Worm (Caenorhabditis elegans) whole organism, L1 larva: ENCODE results near the gene unc-93.

Experiments
- C16A3.4 ChIP-seq: fragments of 150-350 bp; optimal IDR thresholded peaks from 2 replicates; lab custom pipeline; 2014; ENCODE audit warnings: missing biosample characterization, missing genetic modification characterization
- F16B12.6 ChIP-seq: fragments of 150-350 bp; optimal IDR thresholded peaks from 2 replicates; lab custom pipeline; 2014; ENCODE audit warnings: missing biosample characterization, missing genetic modification characterization
- Y116A8C.19 ChIP-seq: sonication (generic microtip); optimal IDR thresholded peaks from 2 replicates; lab custom pipeline; 2016; ENCODE audit warnings: missing compliant biosample characterization, missing genetic modification characterization, borderline replicate concordance
- ama-1 ChIP-seq: fragments of 150-350 bp; optimal IDR thresholded peaks from 2 replicates; lab custom pipeline; 2014
- blmp-1 ChIP-seq: fragments of 150-350 bp; optimal IDR thresholded peaks from 2 replicates; lab custom pipeline; 2014; ENCODE audit warnings: missing biosample characterization, missing genetic modification characterization
- ceh-82 ChIP-seq, 3 experiments: fragments of 150-350 bp in 1 of 3; sonication (generic microtip) in 2 of 3; optimal IDR thresholded peaks; 2 replicates each; lab custom pipeline; 2014 to 2017; ENCODE audit warnings: missing biosample characterization in 3 of 3, missing genetic modification characterization in 3 of 3
- ceh-90 ChIP-seq: sonication (generic microtip); optimal IDR thresholded peaks from 2 replicates; lab custom pipeline; 2016; ENCODE audit warnings: missing genetic modification characterization, missing compliant biosample characterization
- ces-1 ChIP-seq: fragments of 150-350 bp; optimal IDR thresholded peaks from 2 replicates; lab custom pipeline; 2014; ENCODE audit warnings: missing biosample characterization, missing genetic modification reagents, missing genetic modification characterization
- dpl-1 ChIP-seq, 3 experiments: fragments of 150-350 bp in 2 of 3; sonication (generic microtip) in 1 of 3; optimal IDR thresholded peaks; 2 replicates each; lab custom pipeline; 2014 to 2017; ENCODE audit warnings: missing biosample characterization in 3 of 3, missing genetic modification characterization in 3 of 3, missing genetic modification reagents in 3 of 3
- dsc-1 ChIP-seq: sonication (generic microtip); optimal IDR thresholded peaks from 2 replicates; lab custom pipeline; 2016; ENCODE audit warnings: mild to moderate bottlenecking, missing genetic modification characterization, missing compliant biosample characterization
- efl-1 ChIP-seq, 4 experiments: fragments of 150-350 bp; optimal IDR thresholded peaks in 3 of 4; peaks in 1 of 4; 1 replicate in 1 of 4; 2 replicates in 3 of 4; lab custom pipeline; 2014; ENCODE audit warnings: missing biosample characterization in 2 of 4, missing genetic modification characterization in 2 of 4, missing genetic modification reagents in 2 of 4
- egl-13 ChIP-seq: sonication (generic microtip); optimal IDR thresholded peaks from 2 replicates; lab custom pipeline; 2016; ENCODE audit warnings: missing genotype, missing genetic modification reagents, missing genetic modification characterization, missing compliant biosample characterization
- egl-27 ChIP-seq, 2 experiments: fragments of 150-350 bp in 1 of 2; sonication (generic microtip); optimal IDR thresholded peaks; 3 replicates each; lab custom pipeline; 2017 to 2018; ENCODE audit warnings: missing biosample characterization in 2 of 2, missing genetic modification characterization in 2 of 2, missing genetic modification reagents in 2 of 2
- fkh-10 ChIP-seq: sonication (generic microtip); optimal IDR thresholded peaks from 2 replicates; lab custom pipeline; 2017; ENCODE audit warnings: missing biosample characterization, missing genetic modification reagents, missing genetic modification characterization
- fkh-8 ChIP-seq: sonication (generic microtip); optimal IDR thresholded peaks from 2 replicates; lab custom pipeline; 2016; ENCODE audit warnings: mild to moderate bottlenecking, missing genetic modification characterization, missing compliant biosample characterization
- hlh-17 ChIP-seq: fragments of 200-800 bp; sonication (Bioruptor generic); optimal IDR thresholded peaks from 2 replicates; lab custom pipeline; 2018; ENCODE audit warnings: missing genetic modification characterization, mild to moderate bottlenecking, missing compliant biosample characterization, moderate library complexity, borderline replicate concordance
- hlh-4 ChIP-seq: sonication (generic microtip); optimal IDR thresholded peaks from 2 replicates; lab custom pipeline; 2016; ENCODE audit warnings: mild to moderate bottlenecking, missing genetic modification characterization, missing compliant biosample characterization
- irx-1 ChIP-seq: sonication (generic microtip); optimal IDR thresholded peaks from 2 replicates; lab custom pipeline; 2016; ENCODE audit warnings: missing genetic modification characterization, missing compliant biosample characterization
- isw-1 ChIP-seq: fragments of 200-800 bp; sonication (Bioruptor generic); IDR thresholded peaks from 2 replicates; pipeline ENCODE4 v1.3.6; 2022; ENCODE audit warnings: missing genetic modification characterization, missing compliant biosample characterization
- lin-13 ChIP-seq: fragments of 150-350 bp; optimal IDR thresholded peaks from 2 replicates; lab custom pipeline; 2014; ENCODE audit warnings: missing biosample characterization, missing genetic modification reagents, missing genetic modification characterization
- lin-14 ChIP-seq: fragments of 200-800 bp; sonication (Bioruptor generic); optimal IDR thresholded peaks from 2 replicates; lab custom pipeline; 2018; ENCODE audit warnings: mild to moderate bottlenecking, missing genetic modification characterization, moderate library complexity, missing compliant biosample characterization
- lin-15B ChIP-seq: fragments of 150-350 bp; sonication (generic microtip); optimal IDR thresholded peaks from 3 replicates; lab custom pipeline; 2014; ENCODE audit warnings: missing biosample characterization, missing genetic modification characterization
- lin-35 ChIP-seq, 2 experiments: fragments of 150-350 bp; optimal IDR thresholded peaks; 2 replicates each; lab custom pipeline; 2014; ENCODE audit warnings: missing biosample characterization in 2 of 2, missing genetic modification characterization in 2 of 2, missing genetic modification reagents in 2 of 2
- lin-39 ChIP-seq: fragments of 150-350 bp; optimal IDR thresholded peaks from 2 replicates; lab custom pipeline; 2014; ENCODE audit warnings: missing biosample characterization, missing genetic modification reagents, missing genetic modification characterization
- lsy-2 ChIP-seq, 2 experiments: fragments of 150-350 bp; optimal IDR thresholded peaks; 2 replicates each; lab custom pipeline; 2014; ENCODE audit warnings: missing biosample characterization in 2 of 2, missing genetic modification characterization in 2 of 2
- mdl-1 ChIP-seq, 2 experiments: fragments of 150-350 bp; optimal IDR thresholded peaks; 2 replicates each; lab custom pipeline; 2014 to 2017; ENCODE audit warnings: missing biosample characterization in 2 of 2, missing genetic modification characterization in 2 of 2, inconsistent platforms in 1 of 2
- mef-2 ChIP-seq: fragments of 150-350 bp; optimal IDR thresholded peaks from 2 replicates; lab custom pipeline; 2014; ENCODE audit warnings: missing biosample characterization, missing genetic modification characterization
- nhr-11 ChIP-seq: fragments of 150-350 bp; optimal IDR thresholded peaks from 2 replicates; lab custom pipeline; 2014; ENCODE audit warnings: missing biosample characterization, missing genetic modification characterization
- nhr-19 ChIP-seq: fragments of 200-800 bp; sonication (Bioruptor generic); conservative IDR thresholded peaks from 2 replicates; pipeline ENCODE4 v1.3.6; 2022; ENCODE audit warnings: missing genetic modification characterization, missing compliant biosample characterization
- nhr-20 ChIP-seq: sonication (generic microtip); optimal IDR thresholded peaks from 2 replicates; lab custom pipeline; 2016; ENCODE audit warnings: mild to moderate bottlenecking, missing genetic modification characterization, missing compliant biosample characterization
- nhr-237 ChIP-seq: fragments of 150-350 bp; optimal IDR thresholded peaks from 2 replicates; lab custom pipeline; 2014; ENCODE audit warnings: missing biosample characterization, missing genetic modification characterization
- nhr-28 ChIP-seq: fragments of 150-350 bp; optimal IDR thresholded peaks from 2 replicates; lab custom pipeline; 2014; ENCODE audit warnings: missing biosample characterization, missing genetic modification characterization
- nhr-47 ChIP-seq: sonication (generic microtip); optimal IDR thresholded peaks from 2 replicates; lab custom pipeline; 2016; ENCODE audit warnings: mild to moderate bottlenecking, missing genetic modification characterization, moderate library complexity, missing compliant biosample characterization
- nhr-76 ChIP-seq: sonication (generic microtip); optimal IDR thresholded peaks from 2 replicates; lab custom pipeline; 2017; ENCODE audit warnings: missing biosample characterization, missing genetic modification characterization
- nhr-77 ChIP-seq: fragments of 150-350 bp; optimal IDR thresholded peaks from 2 replicates; lab custom pipeline; 2014; ENCODE audit warnings: missing biosample characterization, missing genetic modification characterization
- nhr-90 ChIP-seq: sonication (generic microtip); optimal IDR thresholded peaks from 2 replicates; lab custom pipeline; 2016; ENCODE audit warnings: mild to moderate bottlenecking, missing genetic modification characterization, missing compliant biosample characterization; ENCODE audit not compliant: poor library complexity
- pag-3 ChIP-seq: sonication (generic microtip); optimal IDR thresholded peaks from 2 replicates; lab custom pipeline; 2017; ENCODE audit warnings: missing genetic modification characterization, mild to moderate bottlenecking, missing compliant biosample characterization, antibody characterized with exemption, borderline replicate concordance; ENCODE audit not compliant: insufficient read depth
- pax-3 ChIP-seq: fragments of 200-800 bp; sonication (Bioruptor generic); optimal IDR thresholded peaks from 2 replicates; lab custom pipeline; 2018; ENCODE audit warnings: mild to moderate bottlenecking, missing genetic modification characterization, moderate library complexity, missing compliant biosample characterization
- rnt-1 ChIP-seq: sonication (generic microtip); optimal IDR thresholded peaks from 2 replicates; lab custom pipeline; 2016; ENCODE audit warnings: mild to moderate bottlenecking, missing genetic modification characterization, moderate library complexity, missing compliant biosample characterization
- skn-1 ChIP-seq: fragments of 150-350 bp; optimal IDR thresholded peaks from 2 replicates; lab custom pipeline; 2014; ENCODE audit warnings: missing biosample characterization, missing genetic modification characterization
- snpc-4 ChIP-seq: fragments of 150-350 bp; optimal IDR thresholded peaks from 2 replicates; lab custom pipeline; 2014; ENCODE audit warnings: missing biosample characterization, missing genetic modification characterization
- snu-23 ChIP-seq: sonication (generic microtip); optimal IDR thresholded peaks from 2 replicates; lab custom pipeline; 2016; ENCODE audit warnings: missing genetic modification characterization, missing compliant biosample characterization
- sptf-1 ChIP-seq: fragments of 150-350 bp; optimal IDR thresholded peaks from 2 replicates; lab custom pipeline; 2014; ENCODE audit warnings: missing biosample characterization, missing genetic modification characterization
- swsn-7 ChIP-seq: sonication (generic microtip); optimal IDR thresholded peaks from 2 replicates; lab custom pipeline; 2016; ENCODE audit warnings: missing genetic modification characterization, missing compliant biosample characterization
- tbx-2 ChIP-seq: sonication (generic microtip); optimal IDR thresholded peaks from 2 replicates; lab custom pipeline; 2016; ENCODE audit warnings: missing genetic modification characterization, missing compliant biosample characterization
- tlp-1 ChIP-seq: fragments of 150-350 bp; optimal IDR thresholded peaks from 2 replicates; lab custom pipeline; 2014; ENCODE audit warnings: missing biosample characterization, missing genetic modification characterization
- unc-130 ChIP-seq: fragments of 150-350 bp; optimal IDR thresholded peaks from 2 replicates; lab custom pipeline; 2017; ENCODE audit warnings: missing biosample characterization, missing genetic modification characterization, inconsistent platforms
- unc-86 ChIP-seq: sonication (generic microtip); optimal IDR thresholded peaks from 2 replicates; lab custom pipeline; 2016; ENCODE audit warnings: missing genetic modification characterization, missing compliant biosample characterization
- vab-15 ChIP-seq: sonication (generic microtip); optimal IDR thresholded peaks from 2 replicates; lab custom pipeline; 2017; ENCODE audit warnings: missing genotype, mild to moderate bottlenecking, missing genetic modification characterization, missing compliant biosample characterization
- xbp-1 ChIP-seq: sonication (generic microtip); optimal IDR thresholded peaks from 2 replicates; lab custom pipeline; 2016; ENCODE audit warnings: missing genetic modification characterization, missing compliant biosample characterization
- ztf-11 ChIP-seq, 2 experiments: sonication (generic microtip); optimal IDR thresholded peaks; 2 replicates each; lab custom pipeline; 2016 to 2017; ENCODE audit warnings: missing genetic modification characterization in 2 of 2, missing biosample characterization in 1 of 2, missing compliant biosample characterization in 1 of 2

Gene unc-93

ce11 chrIII:3650677-3651315, 6.6 kb downstream of the unc-93 start, which contains the start of the genes madf-8 and gsr-1:
Gene madf-8, minus strand, starts transcription at chrIII:3650832.
Gene gsr-1, plus strand, starts transcription at chrIII:3650907.
- peak in 1 of 2 experiments; percentile 33 for TF ChIP-seq mdl-1 (tag; optimal IDR thresholded peaks at IDR 0.05; lab: Kevin White, UChicago)
- TF ChIP-seq lin-15B = peak; percentile 45
- peak; percentile 39 for TF ChIP-seq vab-15 (tag; lab: Kevin White, UChicago)
- TF ChIP-seq lin-35 (GFP tag; optimal IDR thresholded peaks at IDR 0.05; lab: Kevin White, UChicago) = peak; percentile 77 to 84
- no peak for TF ChIP-seq Y116A8C.19 (tag; lab: Kevin White, UChicago)
- peak; percentile 67 to 77 for TF ChIP-seq lsy-2 (tag; optimal IDR thresholded peaks at IDR 0.05; lab: Kevin White, UChicago)
- TF ChIP-seq rnt-1 (tag; lab: Kevin White, UChicago) = peak; percentile 78
- TF ChIP-seq swsn-7 (tag; lab: Kevin White, UChicago) = peak; percentile 60
- peak; percentile 40 for TF ChIP-seq pax-3 (tag; lab: Kevin White, UChicago)
- peak; percentile 40 to 49 (median 43) for TF ChIP-seq ceh-82 (tag; optimal IDR thresholded peaks at IDR 0.05; lab: Kevin White, UChicago)
- peak; percentile 68 for TF ChIP-seq nhr-47 (tag; lab: Kevin White, UChicago)
- peak; percentile 59 for TF ChIP-seq snu-23 (GFP tag; lab: Kevin White, UChicago)
- no peak for TF ChIP-seq lin-13 (GFP tag; lab: Kevin White, UChicago)
- no peak for TF ChIP-seq ces-1 (GFP tag; lab: Kevin White, UChicago)
- no peak for TF ChIP-seq nhr-77 (tag; lab: Kevin White, UChicago)
- no peak for TF ChIP-seq hlh-17 (GFP tag; lab: Kevin White, UChicago)
- TF ChIP-seq fkh-8 (tag; lab: Kevin White, UChicago) = peak; percentile 28
- TF ChIP-seq mef-2 (tag; lab: Kevin White, UChicago) = no peak
- no peak for TF ChIP-seq ceh-90 (tag; lab: Kevin White, UChicago)
- TF ChIP-seq dpl-1 (GFP tag; optimal IDR thresholded peaks at IDR 0.05; lab: Kevin White, UChicago) = peak; percentile 83 to 90 (median 85)
- TF ChIP-seq nhr-237 (tag; lab: Kevin White, UChicago) = no peak
- no peak for TF ChIP-seq tlp-1 (tag; lab: Kevin White, UChicago)
- TF ChIP-seq lin-39 (tag; lab: Kevin White, UChicago) = peak; percentile 54
- TF ChIP-seq tbx-2 (tag; lab: Kevin White, UChicago) = peak; percentile 40
- TF ChIP-seq F16B12.6 (tag; lab: Kevin White, UChicago) = peak; percentile 2
- peak; percentile 33 for TF ChIP-seq nhr-20 (tag; lab: Kevin White, UChicago)
- peak in 1 of 2 experiments; percentile 26 for TF ChIP-seq ztf-11 (tag; optimal IDR thresholded peaks at IDR 0.05; lab: Kevin White, UChicago)
- TF ChIP-seq nhr-11 = peak; percentile 8
- TF ChIP-seq ama-1 = no peak
- no peak for TF ChIP-seq pag-3 (tag; lab: Kevin White, UChicago)
- peak; percentile 17 for TF ChIP-seq unc-86 (tag; lab: Kevin White, UChicago)
- TF ChIP-seq C16A3.4 (tag; lab: Kevin White, UChicago) = peak; percentile 48
- peak; percentile 63 for TF ChIP-seq irx-1 (tag; lab: Kevin White, UChicago)
- peak; percentile 88 to 89 for TF ChIP-seq efl-1 (optimal IDR thresholded peaks at IDR 0.05; lab: Kevin White, UChicago)
- peak; percentile 86 to 98 for TF ChIP-seq efl-1 (GFP tag; optimal IDR thresholded peaks at IDR 0.05 in 1 of 2; lab: Kevin White, UChicago)
- TF ChIP-seq dsc-1 (tag; lab: Kevin White, UChicago) = peak; percentile 67
- peak; percentile 53 for TF ChIP-seq skn-1 (tag; lab: Kevin White, UChicago)
- TF ChIP-seq xbp-1 (tag; lab: Kevin White, UChicago) = peak; percentile 73
- TF ChIP-seq isw-1 = peak; percentile 43
- peak; percentile 57 for TF ChIP-seq unc-130 (tag; lab: Kevin White, UChicago)
- TF ChIP-seq egl-27 (tag; optimal IDR thresholded peaks at IDR 0.05; lab: Kevin White, UChicago) = no peak
- no peak for TF ChIP-seq nhr-28 (tag; lab: Kevin White, UChicago)
- TF ChIP-seq sptf-1 (tag; lab: Kevin White, UChicago) = no peak
- TF ChIP-seq nhr-76 = no peak
- TF ChIP-seq hlh-4 = no peak
- peak; percentile 4 for TF ChIP-seq egl-13
- no peak for TF ChIP-seq fkh-10 (GFP tag; lab: Kevin White, UChicago)
- TF ChIP-seq blmp-1 (tag; lab: Kevin White, UChicago) = no peak
- peak; percentile 56 for TF ChIP-seq lin-14 (GFP tag; lab: Kevin White, UChicago)
- peak; percentile 50 for TF ChIP-seq snpc-4 (tag; lab: Kevin White, UChicago)
- TF ChIP-seq nhr-90 (tag; lab: Kevin White, UChicago) = no peak
- TF ChIP-seq nhr-19 (GFP tag; lab: Robert Waterston, UW) = peak; percentile 62
